Worm (Caenorhabditis elegans) whole organism, late embryonic: ENCODE data around the gene npr-40.

Source experiments
- ama-1 ChIP-seq: fragments of 150-350 bp; optimal IDR thresholded peaks from 2 replicates; lab custom pipeline; 2014
- ceh-14 ChIP-seq: sonication (generic microtip); optimal IDR thresholded peaks from 2 replicates; lab custom pipeline; 2016; ENCODE audit warnings: missing genotype, missing genetic modification characterization, missing compliant biosample characterization
- ceh-48 ChIP-seq: sonication (generic microtip); optimal IDR thresholded peaks from 2 replicates; lab custom pipeline; 2016; ENCODE audit warnings: missing genetic modification characterization, inconsistent platforms, missing compliant biosample characterization
- che-1 ChIP-seq: sonication (generic microtip); optimal IDR thresholded peaks from 2 replicates; lab custom pipeline; 2016; ENCODE audit warnings: mild to moderate bottlenecking, missing genetic modification characterization, missing compliant biosample characterization
- elt-2 ChIP-seq: sonication (generic microtip); optimal IDR thresholded peaks from 2 replicates; lab custom pipeline; 2016; ENCODE audit warnings: missing genetic modification reagents, missing genetic modification characterization, missing compliant biosample characterization
- nfya-1 ChIP-seq: sonication (generic microtip); optimal IDR thresholded peaks from 2 replicates; lab custom pipeline; 2017; ENCODE audit warnings: missing genetic modification characterization, mild to moderate bottlenecking, missing compliant biosample characterization, antibody characterized with exemption, moderate library complexity
- odd-2 ChIP-seq: sonication (generic microtip); optimal IDR thresholded peaks from 2 replicates; lab custom pipeline; 2017; ENCODE audit warnings: antibody characterized with exemption, mild to moderate bottlenecking, missing genetic modification characterization, missing compliant biosample characterization
- pax-1 ChIP-seq: fragments of 150-350 bp; optimal IDR thresholded peaks from 2 replicates; lab custom pipeline; 2014; ENCODE audit warnings: missing biosample characterization, missing genetic modification characterization
- tbx-2 ChIP-seq: sonication (generic microtip); optimal IDR thresholded peaks from 2 replicates; lab custom pipeline; 2016; ENCODE audit warnings: missing genetic modification characterization, missing compliant biosample characterization
- tbx-7 ChIP-seq: sonication (generic microtip); optimal IDR thresholded peaks from 2 replicates; lab custom pipeline; 2016; ENCODE audit warnings: missing genotype, missing genetic modification characterization, missing compliant biosample characterization
- unc-86 ChIP-seq: sonication (generic microtip); optimal IDR thresholded peaks from 2 replicates; lab custom pipeline; 2016; ENCODE audit warnings: missing genetic modification characterization, missing compliant biosample characterization

DNA sequence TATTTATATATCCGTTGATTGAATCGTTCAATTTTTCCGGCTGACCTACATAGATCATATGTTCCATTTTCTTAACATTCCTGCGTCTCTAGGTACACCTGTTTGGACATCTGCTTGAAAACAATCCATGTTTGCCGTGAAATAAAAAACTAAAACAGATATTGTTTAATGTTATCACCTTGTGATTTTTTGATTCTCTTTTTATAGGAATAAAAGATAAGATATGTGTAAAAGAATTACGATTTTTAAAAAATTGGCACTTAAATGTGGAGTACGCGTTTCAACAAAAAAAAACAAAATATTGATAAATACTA, 28.7 kb downstream of the npr-40 start:
- no peak for TF ChIP-seq ama-1 (lab: Kevin White, UChicago)
- TF ChIP-seq ceh-48, result no peak
- TF ChIP-seq tbx-2, result no peak
- no peak for TF ChIP-seq nfya-1 (tag; lab: Kevin White, UChicago)
- no peak for TF ChIP-seq ceh-14 (tag; lab: Kevin White, UChicago)
- no peak for TF ChIP-seq elt-2 (tag; lab: Kevin White, UChicago)
- no peak for TF ChIP-seq pax-1 (tag; lab: Kevin White, UChicago)
- no peak for TF ChIP-seq unc-86 (tag; lab: Kevin White, UChicago)
- TF ChIP-seq odd-2 (tag; lab: Kevin White, UChicago), result no peak
- no peak for TF ChIP-seq tbx-7 (tag; lab: Kevin White, UChicago)
- TF ChIP-seq che-1, result no peak
